Worm (Caenorhabditis elegans): Measurements from ENCODE around the gene chk-1.

ce11 chrV:3776946-3777345 lies 17.7 kb upstream of the chk-1 start:
- TF ChIP-seq nfya-1 (tag; optimal IDR thresholded peaks at IDR 0.05) (no peak), dmd-4 (tag; optimal IDR thresholded peaks at IDR 0.05; ENCODE audit: borderline replicate concordance) (no peak), ama-1 (optimal IDR thresholded peaks at IDR 0.05) (no peak), sox-4 (tag; optimal IDR thresholded peaks at IDR 0.05) (no peak), pros-1 (tag; optimal IDR thresholded peaks at IDR 0.05) (no peak), zip-5 (tag; optimal IDR thresholded peaks at IDR 0.05) (no peak), ets-4 (tag; optimal IDR thresholded peaks at IDR 0.05) (no peak), pha-4 (tag; optimal IDR thresholded peaks at IDR 0.05) (no peak), ttx-3 (tag; optimal IDR thresholded peaks at IDR 0.05) (no peak), dve-1 (tag; optimal IDR thresholded peaks at IDR 0.05) (no peak), gmeb-2 (tag; optimal IDR thresholded peaks at IDR 0.05) (no peak)
